Worm (Caenorhabditis elegans) whole organism, L1 larva: ENCODE measurements around the gene R09B5.11.

Source experiments
- F16B12.6 ChIP-seq: fragments of 150-350 bp; optimal IDR thresholded peaks from 2 replicates; lab custom pipeline; 2014; ENCODE audit warnings: missing biosample characterization, missing genetic modification characterization
- aha-1 ChIP-seq: fragments of 150-350 bp; optimal IDR thresholded peaks from 2 replicates; lab custom pipeline; 2014; ENCODE audit warnings: missing biosample characterization, missing genetic modification characterization
- alr-1 ChIP-seq: fragments of 200-800 bp; sonication (Bioruptor generic); optimal IDR thresholded peaks from 2 replicates; lab custom pipeline; 2018; ENCODE audit warnings: borderline replicate concordance, mild to moderate bottlenecking, missing genetic modification characterization, missing compliant biosample characterization
- blmp-1 ChIP-seq: fragments of 150-350 bp; optimal IDR thresholded peaks from 2 replicates; lab custom pipeline; 2014; ENCODE audit warnings: missing biosample characterization, missing genetic modification characterization
- ceh-63 ChIP-seq: fragments of 200-800 bp; sonication (Bioruptor generic); optimal IDR thresholded peaks from 2 replicates; lab custom pipeline; 2018; ENCODE audit warnings: mild to moderate bottlenecking, missing genetic modification characterization, missing compliant biosample characterization
- ceh-88 ChIP-seq: fragments of 200-800 bp; sonication (Bioruptor generic); IDR thresholded peaks from 2 replicates; pipeline ENCODE4 v1.3.6; 2022; ENCODE audit warnings: missing genetic modification characterization, missing compliant biosample characterization
- ces-1 ChIP-seq: fragments of 150-350 bp; optimal IDR thresholded peaks from 2 replicates; lab custom pipeline; 2014; ENCODE audit warnings: missing biosample characterization, missing genetic modification reagents, missing genetic modification characterization
- dpl-1 ChIP-seq, 3 experiments: fragments of 150-350 bp in 2 of 3; sonication (generic microtip) in 1 of 3; optimal IDR thresholded peaks; 2 replicates each; lab custom pipeline; 2014 to 2017; ENCODE audit warnings: missing biosample characterization in 3 of 3, missing genetic modification characterization in 3 of 3, missing genetic modification reagents in 3 of 3
- egl-13 ChIP-seq: sonication (generic microtip); optimal IDR thresholded peaks from 2 replicates; lab custom pipeline; 2016; ENCODE audit warnings: missing genotype, missing genetic modification reagents, missing genetic modification characterization, missing compliant biosample characterization
- egl-27 ChIP-seq, 2 experiments: fragments of 150-350 bp in 1 of 2; sonication (generic microtip); optimal IDR thresholded peaks; 3 replicates each; lab custom pipeline; 2017 to 2018; ENCODE audit warnings: missing biosample characterization in 2 of 2, missing genetic modification characterization in 2 of 2, missing genetic modification reagents in 2 of 2
- hlh-17 ChIP-seq: fragments of 200-800 bp; sonication (Bioruptor generic); optimal IDR thresholded peaks from 2 replicates; lab custom pipeline; 2018; ENCODE audit warnings: missing genetic modification characterization, mild to moderate bottlenecking, missing compliant biosample characterization, moderate library complexity, borderline replicate concordance
- hlh-4 ChIP-seq: sonication (generic microtip); optimal IDR thresholded peaks from 2 replicates; lab custom pipeline; 2016; ENCODE audit warnings: mild to moderate bottlenecking, missing genetic modification characterization, missing compliant biosample characterization
- hpl-2 ChIP-seq: fragments of 150-350 bp; optimal IDR thresholded peaks from 2 replicates; lab custom pipeline; 2014; ENCODE audit warnings: missing biosample characterization, missing genetic modification reagents, missing genetic modification characterization
- lin-14 ChIP-seq: fragments of 200-800 bp; sonication (Bioruptor generic); optimal IDR thresholded peaks from 2 replicates; lab custom pipeline; 2018; ENCODE audit warnings: mild to moderate bottlenecking, missing genetic modification characterization, moderate library complexity, missing compliant biosample characterization
- lin-39 ChIP-seq: fragments of 150-350 bp; optimal IDR thresholded peaks from 2 replicates; lab custom pipeline; 2014; ENCODE audit warnings: missing biosample characterization, missing genetic modification reagents, missing genetic modification characterization
- lsy-2 ChIP-seq, 2 experiments: fragments of 150-350 bp; optimal IDR thresholded peaks; 2 replicates each; lab custom pipeline; 2014; ENCODE audit warnings: missing biosample characterization in 2 of 2, missing genetic modification characterization in 2 of 2
- mdl-1 ChIP-seq, 2 experiments: fragments of 150-350 bp; optimal IDR thresholded peaks; 2 replicates each; lab custom pipeline; 2014 to 2017; ENCODE audit warnings: missing biosample characterization in 2 of 2, missing genetic modification characterization in 2 of 2, inconsistent platforms in 1 of 2
- mep-1 ChIP-seq: fragments of 150-350 bp; optimal IDR thresholded peaks from 2 replicates; lab custom pipeline; 2014; ENCODE audit warnings: missing biosample characterization, missing genetic modification characterization
- nhr-19 ChIP-seq: fragments of 200-800 bp; sonication (Bioruptor generic); conservative IDR thresholded peaks from 2 replicates; pipeline ENCODE4 v1.3.6; 2022; ENCODE audit warnings: missing genetic modification characterization, missing compliant biosample characterization
- nhr-20 ChIP-seq: sonication (generic microtip); optimal IDR thresholded peaks from 2 replicates; lab custom pipeline; 2016; ENCODE audit warnings: mild to moderate bottlenecking, missing genetic modification characterization, missing compliant biosample characterization
- nhr-237 ChIP-seq: fragments of 150-350 bp; optimal IDR thresholded peaks from 2 replicates; lab custom pipeline; 2014; ENCODE audit warnings: missing biosample characterization, missing genetic modification characterization
- nhr-71 ChIP-seq: sonication (generic microtip); optimal IDR thresholded peaks from 2 replicates; lab custom pipeline; 2016; ENCODE audit warnings: mild to moderate bottlenecking, missing genetic modification characterization, moderate library complexity, missing compliant biosample characterization
- nhr-84 ChIP-seq: sonication (generic microtip); optimal IDR thresholded peaks from 2 replicates; lab custom pipeline; 2017; ENCODE audit warnings: missing biosample characterization, missing genetic modification characterization
- nhr-85 ChIP-seq: sonication (generic microtip); peaks from one replicate; lab custom pipeline; 2016; ENCODE audit warnings: missing genetic modification characterization, inconsistent platforms, missing compliant biosample characterization
- pag-3 ChIP-seq: sonication (generic microtip); optimal IDR thresholded peaks from 2 replicates; lab custom pipeline; 2017; ENCODE audit warnings: missing genetic modification characterization, mild to moderate bottlenecking, missing compliant biosample characterization, antibody characterized with exemption, borderline replicate concordance; ENCODE audit not compliant: insufficient read depth
- pax-3 ChIP-seq: fragments of 200-800 bp; sonication (Bioruptor generic); optimal IDR thresholded peaks from 2 replicates; lab custom pipeline; 2018; ENCODE audit warnings: mild to moderate bottlenecking, missing genetic modification characterization, moderate library complexity, missing compliant biosample characterization
- rnt-1 ChIP-seq: sonication (generic microtip); optimal IDR thresholded peaks from 2 replicates; lab custom pipeline; 2016; ENCODE audit warnings: mild to moderate bottlenecking, missing genetic modification characterization, moderate library complexity, missing compliant biosample characterization
- skn-1 ChIP-seq: fragments of 150-350 bp; optimal IDR thresholded peaks from 2 replicates; lab custom pipeline; 2014; ENCODE audit warnings: missing biosample characterization, missing genetic modification characterization
- snpc-4 ChIP-seq: fragments of 150-350 bp; optimal IDR thresholded peaks from 2 replicates; lab custom pipeline; 2014; ENCODE audit warnings: missing biosample characterization, missing genetic modification characterization
- sptf-1 ChIP-seq: fragments of 150-350 bp; optimal IDR thresholded peaks from 2 replicates; lab custom pipeline; 2014; ENCODE audit warnings: missing biosample characterization, missing genetic modification characterization
- sup-37 ChIP-seq: fragments of 200-800 bp; sonication (Bioruptor generic); optimal IDR thresholded peaks from 2 replicates; lab custom pipeline; 2018; ENCODE audit warnings: mild to moderate bottlenecking, missing genetic modification characterization, missing compliant biosample characterization
- unc-30 ChIP-seq: sonication (generic microtip); optimal IDR thresholded peaks from 2 replicates; lab custom pipeline; 2017; ENCODE audit warnings: missing biosample characterization, missing genetic modification characterization
- vab-15 ChIP-seq: sonication (generic microtip); optimal IDR thresholded peaks from 2 replicates; lab custom pipeline; 2017; ENCODE audit warnings: missing genotype, mild to moderate bottlenecking, missing genetic modification characterization, missing compliant biosample characterization
- ztf-11 ChIP-seq, 2 experiments: sonication (generic microtip); optimal IDR thresholded peaks; 2 replicates each; lab custom pipeline; 2016 to 2017; ENCODE audit warnings: missing genetic modification characterization in 2 of 2, missing biosample characterization in 1 of 2, missing compliant biosample characterization in 1 of 2

The R09B5.11 gene

DNA sequence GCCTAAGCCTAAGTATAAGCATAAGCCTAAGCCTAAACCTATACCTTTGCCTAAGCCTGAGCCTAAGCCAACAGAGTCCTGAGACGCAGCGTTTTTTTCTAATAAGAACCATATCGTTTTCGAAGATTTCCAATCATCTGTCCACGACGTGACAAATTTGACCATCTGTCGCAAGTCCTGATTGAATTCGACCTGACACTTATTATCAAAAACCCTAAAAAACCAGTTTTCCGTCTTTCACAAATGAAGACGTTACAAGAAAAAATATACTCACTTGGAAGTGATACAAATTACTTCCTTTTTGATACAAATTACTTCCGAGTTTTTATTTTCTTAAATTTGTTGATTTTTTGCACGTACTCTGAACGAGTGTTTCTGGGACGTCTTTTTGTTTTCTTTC is 800 bp upstream of the R09B5.11 start (continued):
- TF ChIP-seq ceh-63 (no peak), F16B12.6 (tag; lab: Kevin White, UChicago) (no peak), vab-15 (tag; lab: Kevin White, UChicago) (no peak), skn-1 (tag; lab: Kevin White, UChicago) (no peak), blmp-1 (tag; lab: Kevin White, UChicago) (peak; percentile 52), unc-30 (tag; lab: Kevin White, UChicago) (no peak), nhr-20 (tag; lab: Kevin White, UChicago) (peak; percentile 12), pag-3 (tag; lab: Kevin White, UChicago) (no peak), hlh-17 (no peak), nhr-71 (tag; lab: Kevin White, UChicago) (no peak), nhr-237 (tag; lab: Kevin White, UChicago) (no peak), hpl-2 (GFP tag; lab: Kevin White, UChicago) (no peak), ceh-88 (GFP tag; lab: Robert Waterston, UW) (no peak), mdl-1 (tag; optimal IDR thresholded peaks at IDR 0.05; lab: Kevin White, UChicago) (no peak), hlh-4 (tag; lab: Kevin White, UChicago) (no peak)

DNA sequence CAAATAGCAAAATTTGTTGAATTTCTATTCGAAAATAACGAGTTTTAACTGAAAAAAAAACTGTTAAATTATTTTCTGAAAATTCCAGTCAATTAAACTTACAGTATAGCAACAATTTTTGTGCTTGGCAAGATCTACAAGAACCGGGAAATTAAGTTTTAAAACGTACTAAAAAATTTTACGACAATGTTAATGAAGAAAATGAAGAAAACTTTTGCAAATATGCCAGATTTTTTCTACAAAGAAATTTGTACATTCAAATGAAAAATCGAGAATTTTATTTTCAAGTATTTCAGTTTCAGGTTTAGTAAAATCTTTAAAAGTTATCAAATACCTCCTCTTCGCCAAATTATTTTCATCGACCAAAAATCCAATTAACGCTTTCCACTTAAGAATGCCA is 3.0 kb downstream of the R09B5.11 start, which contains the start of gene cnc-11:
TSS of gene cnc-11 (plus strand) at position 301 of the 400 bp plus-strand sequence.
- TF ChIP-seq hlh-17 (no peak), dpl-1 (GFP tag; optimal IDR thresholded peaks at IDR 0.05; lab: Kevin White, UChicago) (no peak)

DNA sequence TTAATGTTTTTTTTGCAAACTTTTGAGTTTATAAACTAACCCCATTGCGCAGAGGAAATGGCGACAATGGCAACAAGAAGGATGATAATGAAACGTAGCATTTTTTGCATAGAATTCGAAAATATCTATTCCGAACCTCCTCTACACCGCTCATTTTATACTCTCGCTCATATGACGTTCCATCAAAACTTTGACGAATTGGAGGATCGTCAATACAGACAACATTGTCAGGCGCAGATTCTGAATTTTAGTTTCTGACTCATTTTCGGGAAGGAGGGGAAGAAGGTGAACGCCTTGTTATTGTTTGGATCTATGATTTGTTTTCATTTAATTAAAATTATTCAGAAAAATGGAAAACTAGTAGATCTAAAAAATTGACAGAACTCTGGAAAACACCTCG is 5.2 kb downstream of the R09B5.11 start, which contains the start of gene cnc-1:
TSS of gene cnc-1 (minus strand) at position 101 of the 400 bp plus-strand sequence.
- no peak for TF ChIP-seq aha-1 (tag; lab: Kevin White, UChicago)

DNA sequence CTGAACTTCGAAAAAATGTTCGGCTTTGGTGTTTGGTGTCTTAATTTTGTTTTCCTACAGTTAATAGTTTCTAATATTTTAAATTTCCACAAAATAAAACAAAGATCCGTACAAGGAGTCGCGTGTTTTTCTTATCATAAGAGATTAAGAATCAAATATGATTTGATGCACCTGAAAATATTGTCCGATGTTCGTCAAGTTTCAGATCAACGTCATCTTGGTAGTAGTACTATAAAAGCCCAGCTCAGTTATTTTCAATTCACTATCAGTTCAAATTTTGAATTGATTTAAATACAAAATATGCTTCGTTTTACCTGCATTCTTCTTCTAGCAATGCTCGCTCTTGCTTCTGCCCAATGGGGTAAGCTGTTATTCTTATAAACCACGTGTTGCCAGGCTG is 6.1 kb downstream of the R09B5.11 start, which contains the start of gene cnc-5:
TSS of gene cnc-5 (plus strand) at position 301 of the 400 bp plus-strand sequence.
- TF ChIP-seq aha-1 (tag; lab: Kevin White, UChicago) (no peak), snpc-4 (tag; lab: Kevin White, UChicago) (no peak), pag-3 (tag; lab: Kevin White, UChicago) (no peak), blmp-1 (tag; lab: Kevin White, UChicago) (no peak), sup-37 (GFP tag; lab: Kevin White, UChicago) (no peak), alr-1 (no peak), unc-30 (tag; lab: Kevin White, UChicago) (no peak), nhr-85 (tag; lab: Kevin White, UChicago) (no peak), mep-1 (no peak), pax-3 (tag; lab: Kevin White, UChicago) (no peak), vab-15 (tag; lab: Kevin White, UChicago) (no peak), egl-13 (no peak), egl-27 (tag; optimal IDR thresholded peaks at IDR 0.05; lab: Kevin White, UChicago) (no peak), ztf-11 (tag; optimal IDR thresholded peaks at IDR 0.05; lab: Kevin White, UChicago) (no peak), nhr-84 (tag; lab: Kevin White, UChicago) (no peak), ceh-88 (GFP tag; lab: Robert Waterston, UW) (no peak), lsy-2 (tag; optimal IDR thresholded peaks at IDR 0.05; lab: Kevin White, UChicago) (no peak), rnt-1 (tag; lab: Kevin White, UChicago) (no peak), lin-39 (no peak), sptf-1 (tag; lab: Kevin White, UChicago) (no peak)
- TF ChIP-seq, all 84 proteins: peak for 0

DNA sequence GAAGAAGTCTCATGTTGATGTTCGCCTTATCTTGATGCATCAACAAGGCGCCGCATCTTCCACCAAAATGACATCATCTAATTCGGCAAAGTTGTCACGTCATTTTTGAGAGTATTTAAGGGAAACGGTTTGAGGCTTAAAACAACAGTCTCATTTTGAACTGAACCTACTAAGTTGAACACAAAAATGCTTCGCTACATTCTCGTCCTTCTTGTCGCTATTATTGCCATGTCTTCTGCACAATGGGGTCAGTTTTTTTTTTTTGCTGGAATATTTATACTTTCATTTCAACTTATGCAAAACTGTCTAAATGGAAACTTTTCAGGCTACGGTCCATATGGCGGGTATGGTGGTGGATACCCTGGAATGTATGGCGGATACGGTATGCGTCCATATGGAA is 8.1 kb downstream of the R09B5.11 start, which contains the start of gene cnc-4:
TSS of gene cnc-4 (plus strand) at position 117 of the 400 bp plus-strand sequence.
- TF ChIP-seq nhr-19 (no peak), sup-37 (GFP tag; lab: Kevin White, UChicago) (no peak), lin-14 (GFP tag; lab: Kevin White, UChicago) (peak; percentile 31), ces-1 (GFP tag; lab: Kevin White, UChicago) (no peak), egl-27 (tag; optimal IDR thresholded peaks at IDR 0.05; lab: Kevin White, UChicago) (no peak), nhr-85 (tag; lab: Kevin White, UChicago) (peak; percentile 74)
